Worm (Caenorhabditis elegans) whole organism, L4/young adult: Measurements from ENCODE around the gene gpx-6.

ENCODE experiments used
- W03F9.2 ChIP-seq: fragments of 150-350 bp; optimal IDR thresholded peaks from 2 replicates; lab custom pipeline; 2014; ENCODE audit warnings: missing biosample characterization, missing genetic modification characterization
- him-1 ChIP-seq: sonication (generic microtip); optimal IDR thresholded peaks from 2 replicates; lab custom pipeline; 2016; ENCODE audit warnings: missing genotype, missing genetic modification reagents, missing genetic modification characterization, missing compliant biosample characterization

- TF ChIP-seq W03F9.2 (no peak), him-1 (tag; lab: Kevin White, UChicago) (no peak)
Observed at ce11 chrIV:8239584-8239983, 17.6 kb downstream of the gpx-6 start.
